Fruit fly (Drosophila melanogaster) whole organism, wandering third instar larva: ENCODE data around the gene CG14013.

Experiments used
- Abd-B ChIP-seq: fragments of >200 bp; optimal IDR thresholded peaks from 2 replicates; lab custom pipeline; 2017; ENCODE audit warnings: missing biosample characterization, missing genetic modification characterization
- CG32264 ChIP-seq: fragments of 200-800 bp; sonication (Bioruptor generic); optimal IDR thresholded peaks from 2 replicates; lab custom pipeline; 2016; ENCODE audit warnings: missing biosample characterization, missing genetic modification characterization
- Dfd ChIP-seq: fragments of >200 bp; optimal IDR thresholded peaks from 2 replicates; lab custom pipeline; 2017; ENCODE audit warnings: missing biosample characterization, missing genetic modification characterization
- Dif ChIP-seq: fragments of 200-275, 200-300 bp; sonication (Bioruptor generic); optimal IDR thresholded peaks from 2 replicates; lab custom pipeline; 2018; ENCODE audit warnings: missing biosample characterization, missing genetic modification characterization; ENCODE audit not compliant: partially characterized antibody
- GATAd ChIP-seq: sonication (Bioruptor generic); optimal IDR thresholded peaks from 2 replicates; lab custom pipeline; 2016; ENCODE audit warnings: missing biosample characterization, missing genetic modification characterization
- HLH106 ChIP-seq: fragments of 200-800 bp; optimal IDR thresholded peaks from 3 replicates; lab custom pipeline; 2019; ENCODE audit warnings: missing biosample characterization, mild to moderate bottlenecking, missing genetic modification characterization, moderate library complexity
- Hr83 ChIP-seq: fragments of 200-300 bp; sonication (Bioruptor generic); optimal IDR thresholded peaks from 2 replicates; lab custom pipeline; 2016; ENCODE audit warnings: missing biosample characterization, mild to moderate bottlenecking, missing genetic modification characterization, moderate library complexity; ENCODE audit not compliant: poor library complexity, severe bottlenecking
- Jra ChIP-seq: sonication (Bioruptor generic); optimal IDR thresholded peaks from 2 replicates; lab custom pipeline; 2016; ENCODE audit warnings: missing biosample characterization, missing genetic modification characterization
- Mio ChIP-seq: sonication (Bioruptor generic); optimal IDR thresholded peaks from 2 replicates; lab custom pipeline; 2016; ENCODE audit warnings: missing biosample characterization, missing genetic modification characterization
- Myc ChIP-seq: fragments of >200 bp; optimal IDR thresholded peaks from 2 replicates; lab custom pipeline; 2017
- N ChIP-seq: fragments of >200 bp; optimal IDR thresholded peaks from 2 replicates; lab custom pipeline; 2018; ENCODE audit warnings: missing biosample characterization, missing external identifiers, missing genetic modification characterization
- OdsH ChIP-seq: fragments of 200-800 bp; sonication (Bioruptor generic); optimal IDR thresholded peaks from 2 replicates; lab custom pipeline; 2016; ENCODE audit warnings: missing biosample characterization, mild to moderate bottlenecking, missing genetic modification characterization
- Rel ChIP-seq, 2 experiments: fragments of 200-800 bp; sonication (Bioruptor generic) in 1 of 2; optimal IDR thresholded peaks; 2 replicates in 1 of 2; 3 replicates in 1 of 2; lab custom pipeline; 2016 to 2019; ENCODE audit warnings: mild to moderate bottlenecking in 2 of 2, missing biosample characterization in 2 of 2, missing genetic modification characterization in 2 of 2, moderate library complexity in 1 of 2
- brk ChIP-seq: fragments of 200-800 bp; sonication (Bioruptor generic); optimal IDR thresholded peaks from 2 replicates; lab custom pipeline; 2016; ENCODE audit warnings: missing biosample characterization, mild to moderate bottlenecking, missing genetic modification characterization
- dl ChIP-seq, 2 experiments: fragments of 175-275, 200-275 bp in 1 of 2; fragments of 200-275 bp in 1 of 2; sonication (Bioruptor generic); optimal IDR thresholded peaks; lab custom pipeline; 2018; ENCODE audit warnings: mild to moderate bottlenecking in 2 of 2, missing biosample characterization in 2 of 2, missing genetic modification characterization in 2 of 2, moderate library complexity in 2 of 2; ENCODE audit not compliant: partially characterized antibody in 2 of 2, insufficient read depth in 1 of 2
- dsf ChIP-seq: sonication (Bioruptor generic); optimal IDR thresholded peaks from 2 replicates; lab custom pipeline; 2016; ENCODE audit warnings: missing biosample characterization, missing genetic modification characterization, borderline replicate concordance
- ey ChIP-seq: fragments of 200-800 bp; sonication (Bioruptor generic); optimal IDR thresholded peaks from 2 replicates; lab custom pipeline; 2016; ENCODE audit warnings: missing biosample characterization, missing genetic modification characterization
- h ChIP-seq: fragments of 200-800 bp; sonication (Bioruptor generic); optimal IDR thresholded peaks from 3 replicates; lab custom pipeline; 2016; ENCODE audit warnings: missing biosample characterization, mild to moderate bottlenecking, missing genetic modification characterization
- jim ChIP-seq: fragments of 175-275, 200-325 bp; sonication (Bioruptor generic); optimal IDR thresholded peaks from 2 replicates; lab custom pipeline; 2016; ENCODE audit warnings: missing biosample characterization, mild to moderate bottlenecking, missing genetic modification characterization
- lola ChIP-seq: fragments of >200 bp; optimal IDR thresholded peaks from 2 replicates; lab custom pipeline; 2017; ENCODE audit warnings: missing biosample characterization, missing genetic modification characterization
- rgr ChIP-seq: fragments of 200-800 bp; sonication (Bioruptor generic); optimal IDR thresholded peaks from 3 replicates; lab custom pipeline; 2016; ENCODE audit warnings: missing biosample characterization, mild to moderate bottlenecking, missing genetic modification characterization
- tai ChIP-seq: sonication (Bioruptor generic); optimal IDR thresholded peaks from 2 replicates; lab custom pipeline; 2016; ENCODE audit warnings: missing biosample characterization, missing genetic modification characterization
- usp ChIP-seq: fragments of >200 bp; optimal IDR thresholded peaks from 2 replicates; lab custom pipeline; 2017; ENCODE audit warnings: missing biosample characterization, missing genetic modification characterization
- woc ChIP-seq: sonication (Bioruptor generic); optimal IDR thresholded peaks from 2 replicates; lab custom pipeline; 2016; ENCODE audit warnings: missing biosample characterization, mild to moderate bottlenecking, missing genetic modification characterization

CG14013 gene

DNA sequence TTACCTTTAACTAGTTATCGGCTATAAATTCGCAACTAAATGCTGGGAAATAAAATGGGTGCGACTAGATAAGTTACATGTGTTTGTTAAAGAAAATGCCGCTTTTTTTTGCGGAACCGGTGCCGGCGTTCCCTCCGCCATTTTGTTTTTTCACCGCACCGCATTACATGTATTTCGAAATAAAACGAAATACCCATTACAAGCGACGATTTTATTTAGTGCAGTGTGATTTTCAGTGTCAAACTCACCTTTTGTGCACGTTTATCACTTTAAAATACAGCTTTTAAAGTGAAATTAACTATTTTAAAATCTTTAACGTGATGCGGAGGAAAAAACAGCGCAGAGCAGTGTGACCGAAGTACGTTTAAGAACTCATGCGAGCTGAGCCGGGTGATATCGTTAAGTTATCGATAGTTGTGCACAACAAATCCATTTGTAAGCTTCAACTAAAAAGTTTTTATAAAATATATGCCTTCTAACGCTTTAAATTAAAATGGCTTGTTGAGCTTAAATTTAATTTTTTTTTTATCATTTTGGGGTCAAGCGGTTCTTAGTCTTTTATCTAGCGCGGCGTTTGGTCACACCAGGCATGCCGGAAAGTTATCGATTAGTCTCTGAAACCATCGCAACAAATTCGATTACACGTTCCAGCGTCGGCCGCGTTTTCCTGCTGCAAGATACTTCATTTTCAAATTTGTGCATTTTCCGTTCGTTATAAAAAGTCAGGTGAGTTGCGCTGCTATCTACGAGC, 11.5 kb downstream of the CG14013 start, which contains the start of the genes Hel25E and Lam:
Gene Hel25E (minus strand): TSS at position 380 of the 751 bp plus-strand sequence.
Gene Lam (plus strand): TSS at position 546 of the 751 bp plus-strand sequence.
- no peak for TF ChIP-seq CG32264 (GFP tag; lab: Kevin White, UChicago)
- no peak for TF ChIP-seq Abd-B (GFP tag; lab: Kevin White, UChicago)
- TF ChIP-seq GATAd = no peak

DNA sequence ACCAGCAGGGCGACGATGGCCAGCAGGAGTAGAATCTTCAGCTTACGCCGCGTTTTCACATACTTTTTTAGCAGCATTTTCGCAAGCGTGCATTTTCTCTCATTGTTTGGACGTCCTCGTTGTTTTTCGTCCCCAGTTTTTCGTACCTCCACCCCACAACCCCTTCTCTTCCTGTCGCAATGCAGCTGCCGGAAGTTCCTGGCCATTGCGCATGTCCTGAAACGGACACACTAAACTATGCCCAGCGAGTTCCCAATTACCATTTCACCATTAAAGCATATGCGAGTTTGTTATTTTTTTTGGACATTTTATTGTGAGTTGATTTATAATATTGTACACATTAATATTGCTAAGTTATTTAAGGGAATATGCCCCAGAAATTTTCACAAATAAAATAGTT, 14.6 kb downstream of the CG14013 start, which contains the start of gene CG14015:
Gene CG14015 (minus strand): TSS at position 163 of the 400 bp plus-strand sequence.
- TF ChIP-seq OdsH (GFP tag; lab: Kevin White, UChicago) (no peak), dsf (GFP tag; lab: Kevin White, UChicago) (no peak), HLH106 (tag; lab: Kevin White, UChicago) (no peak)

DNA sequence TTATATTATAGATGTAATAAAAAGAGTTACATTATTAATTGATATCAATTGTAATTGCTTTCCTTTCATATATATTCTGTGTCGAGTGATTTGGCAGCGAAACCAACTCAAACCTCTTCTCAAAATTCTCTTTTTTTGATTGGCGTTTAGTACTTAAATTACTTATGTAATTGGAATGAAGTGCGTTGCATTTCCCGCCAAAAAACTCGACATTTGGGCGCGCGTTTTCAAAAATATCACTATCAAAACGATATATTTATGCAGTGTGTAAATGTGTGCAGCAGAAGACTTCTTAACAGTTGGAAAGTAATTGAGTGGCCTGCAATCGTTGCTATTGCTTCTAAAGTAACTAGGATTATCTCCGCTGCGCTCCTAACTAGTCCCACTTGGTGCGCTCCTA, 16.6 kb downstream of the CG14013 start:
- TF ChIP-seq OdsH (GFP tag; lab: Kevin White, UChicago) = no peak
- no peak for TF ChIP-seq h (GFP tag; lab: Kevin White, UChicago)
- TF ChIP-seq ey = no peak
- TF ChIP-seq Rel (GFP tag; optimal IDR thresholded peaks at IDR 0.05; lab: Kevin White, UChicago) = no peak
- TF ChIP-seq Rel (tag; optimal IDR thresholded peaks at IDR 0.05; lab: Kevin White, UChicago) = no peak
- no peak for TF ChIP-seq GATAd
- no peak for TF ChIP-seq HLH106 (tag; lab: Kevin White, UChicago)
- TF ChIP-seq dsf (GFP tag; lab: Kevin White, UChicago) = no peak
- TF ChIP-seq woc (GFP tag; lab: Kevin White, UChicago) = no peak

DNA sequence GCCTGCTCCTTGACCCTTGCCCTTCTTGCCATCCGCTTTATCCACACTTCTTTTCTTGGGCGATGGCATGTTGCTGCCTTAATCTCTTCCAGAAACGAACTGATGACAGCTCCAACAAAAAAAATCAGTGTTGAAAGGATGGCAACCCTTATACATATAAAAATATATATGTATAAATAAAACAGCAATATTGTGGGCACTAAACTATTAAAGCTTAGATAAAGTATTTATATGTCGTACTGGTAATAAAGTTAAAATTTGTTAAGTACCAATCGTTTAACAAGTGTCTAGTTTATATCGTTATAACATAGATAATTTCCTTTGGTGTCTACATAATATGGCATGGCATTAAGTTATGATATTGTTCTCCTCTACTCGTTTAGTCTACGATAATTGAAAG, 17.0 kb downstream of the CG14013 start, which contains the start of gene tomb:
Gene tomb (minus strand): TSS at position 101 of the 400 bp plus-strand sequence.
- TF ChIP-seq tai (GFP tag; lab: Kevin White, UChicago) (no peak), dsf (GFP tag; lab: Kevin White, UChicago) (no peak), dl (GFP tag; optimal IDR thresholded peaks at IDR 0.05; lab: Kevin White, UChicago; ENCODE audit: insufficient read depth in 1 of 2, partially characterized antibody in 2 of 2) (no peak), Abd-B (GFP tag; lab: Kevin White, UChicago) (no peak)
- TF ChIP-seq, all 38 proteins: peak for 0

DNA sequence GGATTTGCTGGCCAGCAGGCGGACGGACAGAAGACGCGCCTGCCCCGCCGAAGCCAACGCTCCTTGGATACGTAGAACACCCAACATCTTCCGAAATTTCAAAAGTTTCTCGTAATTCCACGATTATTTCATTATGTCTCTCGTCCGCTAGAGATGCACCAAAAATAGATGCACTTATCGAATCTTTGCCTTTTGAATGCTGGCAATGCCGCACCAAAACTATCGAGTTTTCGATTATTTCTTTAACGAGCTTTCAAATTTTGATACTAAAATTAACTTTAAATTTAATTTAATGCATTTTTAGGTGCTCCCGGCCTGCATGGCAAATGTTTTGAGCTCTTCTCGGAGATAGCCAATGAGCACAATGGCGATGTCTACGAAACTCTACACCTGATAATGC, 21.6 kb downstream of the CG14013 start, which contains the start of gene Coq6:
Gene Coq6 (minus strand): TSS at position 163 of the 400 bp plus-strand sequence.
- TF ChIP-seq Mio (GFP tag; lab: Kevin White, UChicago) = no peak
- TF ChIP-seq Jra = no peak
- no peak for TF ChIP-seq GATAd
- no peak for TF ChIP-seq lola (GFP tag; lab: Kevin White, UChicago)
- TF ChIP-seq Hr83 (GFP tag; lab: Kevin White, UChicago) = peak; percentile 80

DNA sequence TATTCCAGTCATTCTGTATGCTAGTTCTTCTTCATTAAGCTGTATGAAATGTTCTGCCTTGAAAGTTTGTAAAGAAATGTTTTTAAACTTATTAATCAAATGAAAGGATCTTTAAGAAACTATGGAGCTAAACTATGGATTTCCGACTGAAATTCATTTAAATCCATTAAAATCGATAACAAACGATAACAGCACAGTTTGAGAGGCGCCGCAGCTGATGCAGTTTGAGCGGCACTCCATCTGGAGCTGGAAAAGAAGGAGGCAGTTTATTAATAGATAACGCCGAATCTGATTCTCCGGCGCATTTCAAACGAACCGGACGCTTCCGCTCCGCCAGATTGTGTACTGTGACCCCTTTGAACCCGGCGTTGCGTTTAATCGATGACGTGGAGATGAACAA, 25.8 kb downstream of the CG14013 start, which contains the start of gene CG31915:
Gene CG31915 (plus strand): TSS at position 263 of the 400 bp plus-strand sequence.
- no peak for TF ChIP-seq N
- TF ChIP-seq Myc = peak; percentile 76
- TF ChIP-seq brk = no peak

DNA sequence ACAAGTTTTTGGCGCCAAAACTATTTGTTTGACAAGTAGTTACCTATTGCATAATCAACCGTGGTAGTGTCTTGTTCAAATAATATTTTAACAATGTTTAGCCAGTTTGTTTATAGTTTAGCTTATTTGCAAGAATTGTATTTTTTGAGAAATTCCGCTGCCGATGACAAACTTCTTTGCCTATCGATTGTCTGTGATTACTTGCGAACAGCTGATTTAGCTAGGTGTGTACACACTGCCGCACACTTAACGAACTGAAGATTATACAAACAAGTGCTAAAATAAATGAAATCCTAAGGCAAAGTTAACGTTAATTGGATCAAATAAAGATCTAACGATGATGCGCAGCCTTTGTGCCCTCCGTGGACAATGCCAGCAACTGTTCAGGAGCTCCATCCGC, 26.9 kb downstream of the CG14013 start, which contains the start of gene Cox11:
Gene Cox11 (plus strand): TSS at position 220 of the 400 bp plus-strand sequence.
- TF ChIP-seq dl (GFP tag; optimal IDR thresholded peaks at IDR 0.05; lab: Kevin White, UChicago; ENCODE audit: insufficient read depth in 1 of 2, partially characterized antibody in 2 of 2) (no peak), Dfd (GFP tag; lab: Kevin White, UChicago) (no peak), brk (no peak), tai (GFP tag; lab: Kevin White, UChicago) (no peak), rgr (GFP tag; lab: Kevin White, UChicago) (no peak), jim (GFP tag; lab: Kevin White, UChicago) (no peak)
- TF ChIP-seq, all 38 proteins: peak for 0

DNA sequence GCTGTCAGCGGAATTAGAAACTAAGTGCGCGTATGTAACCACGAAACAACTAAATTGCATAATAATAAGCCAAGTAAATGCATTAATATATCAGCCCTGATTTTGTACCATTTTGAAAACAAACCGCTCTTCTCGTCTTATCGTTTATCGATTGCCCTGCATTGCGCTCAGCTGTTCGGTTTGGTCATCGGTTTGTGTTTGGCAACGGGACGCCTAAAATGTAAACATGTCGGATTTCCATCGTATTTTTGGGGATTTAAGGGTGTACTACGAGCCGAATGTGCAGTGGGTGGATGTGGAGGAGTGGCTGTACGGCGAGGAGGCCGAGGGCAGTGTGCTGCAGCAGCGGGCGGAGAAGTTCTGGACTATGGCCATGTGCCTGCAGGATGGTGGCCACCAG, 27.9 kb downstream of the CG14013 start, which contains the start of gene Cap-D3:
Gene Cap-D3 (plus strand): TSS at position 183 of the 400 bp plus-strand sequence.
- TF ChIP-seq Dfd (GFP tag; lab: Kevin White, UChicago) = no peak
- no peak for TF ChIP-seq dl (GFP tag; optimal IDR thresholded peaks at IDR 0.05; lab: Kevin White, UChicago; ENCODE audit: insufficient read depth in 1 of 2, partially characterized antibody in 2 of 2)
- no peak for TF ChIP-seq usp (GFP tag; lab: Kevin White, UChicago)
- no peak for TF ChIP-seq Jra
- no peak for TF ChIP-seq Dif
- TF ChIP-seq, all 38 proteins: peak for 0
